Worm (Caenorhabditis elegans) whole organism, L2 larva: Measurements from ENCODE around the gene E02H9.6.
A peak's percentile ranks its signal among the peaks of the same experiment; 100 is the strongest.
"Not testable (repeated sequence)": the region's sequence is repeated elsewhere in the genome, so short reads cannot be mapped to it uniquely, and the experiment has no call there.

Source experiments
- C34F6.9 ChIP-seq: fragments of 150-350 bp; optimal IDR thresholded peaks from 2 replicates; lab custom pipeline; 2014; ENCODE audit warnings: missing biosample characterization, missing genetic modification characterization
- R02D3.7 ChIP-seq: fragments of 150-350 bp; optimal IDR thresholded peaks from 2 replicates; lab custom pipeline; 2014; ENCODE audit warnings: missing biosample characterization, missing genetic modification characterization
- alr-1 ChIP-seq: fragments of 150-350 bp; optimal IDR thresholded peaks from 2 replicates; lab custom pipeline; 2014; ENCODE audit warnings: missing biosample characterization, missing genetic modification characterization
- ama-1 ChIP-seq: fragments of 150-350 bp; optimal IDR thresholded peaks from 2 replicates; lab custom pipeline; 2018; ENCODE audit warnings: inconsistent platforms
- ceh-16 ChIP-seq: fragments of 150-350 bp; optimal IDR thresholded peaks from 2 replicates; lab custom pipeline; 2014; ENCODE audit warnings: missing biosample characterization, missing genetic modification characterization
- ceh-82 ChIP-seq: fragments of 150-350 bp; optimal IDR thresholded peaks from 2 replicates; lab custom pipeline; 2014; ENCODE audit warnings: missing biosample characterization, missing genetic modification characterization
- egl-27 ChIP-seq: sonication (generic microtip); optimal IDR thresholded peaks from 3 replicates; lab custom pipeline; 2017; ENCODE audit warnings: missing biosample characterization, missing genetic modification reagents, missing genetic modification characterization
- elt-3 ChIP-seq: sonication (generic microtip); optimal IDR thresholded peaks from 2 replicates; lab custom pipeline; 2017; ENCODE audit warnings: missing biosample characterization, missing genetic modification characterization
- fos-1 ChIP-seq: fragments of 150-350 bp; optimal IDR thresholded peaks from 2 replicates; lab custom pipeline; 2014; ENCODE audit warnings: missing biosample characterization, missing genetic modification characterization
- lin-11 ChIP-seq: fragments of 150-350 bp; sonication (generic microtip); optimal IDR thresholded peaks from 2 replicates; lab custom pipeline; 2014; ENCODE audit warnings: missing biosample characterization, missing genetic modification characterization, inconsistent platforms, mixed read lengths
- lin-39 ChIP-seq: fragments of 150-350 bp; optimal IDR thresholded peaks from 2 replicates; lab custom pipeline; 2014; ENCODE audit warnings: missing biosample characterization, missing genetic modification reagents, missing genetic modification characterization
- lsy-2 ChIP-seq, 2 experiments: fragments of 150-350 bp in 1 of 2; sonication (generic microtip) in 1 of 2; optimal IDR thresholded peaks; 2 replicates each; lab custom pipeline; 2014 to 2017; ENCODE audit warnings: missing biosample characterization in 2 of 2, missing genetic modification characterization in 2 of 2
- mab-5 ChIP-seq: fragments of 150-350 bp; optimal IDR thresholded peaks from 2 replicates; lab custom pipeline; 2014; ENCODE audit warnings: missing biosample characterization, missing genetic modification characterization
- mdl-1 ChIP-seq, 2 experiments: fragments of 150-350 bp in 1 of 2; sonication (generic microtip) in 1 of 2; optimal IDR thresholded peaks; 2 replicates each; lab custom pipeline; 2017; ENCODE audit warnings: missing biosample characterization in 2 of 2, missing genetic modification characterization in 2 of 2
- nhr-21 ChIP-seq: fragments of 150-350 bp; optimal IDR thresholded peaks from 2 replicates; lab custom pipeline; 2014; ENCODE audit warnings: missing biosample characterization, missing genetic modification characterization
- nhr-237 ChIP-seq: fragments of 150-350 bp; optimal IDR thresholded peaks from 2 replicates; lab custom pipeline; 2014; ENCODE audit warnings: missing biosample characterization, missing genetic modification characterization
- nhr-77 ChIP-seq: fragments of 150-350 bp; optimal IDR thresholded peaks from 2 replicates; lab custom pipeline; 2014; ENCODE audit warnings: missing biosample characterization, missing genetic modification characterization
- skn-1 ChIP-seq: sonication (generic microtip); optimal IDR thresholded peaks from 2 replicates; lab custom pipeline; 2017; ENCODE audit warnings: missing biosample characterization, missing genetic modification characterization
- sma-9 ChIP-seq, 2 experiments: fragments of 150-350 bp in 1 of 2; sonication (generic microtip) in 1 of 2; optimal IDR thresholded peaks; 2 replicates each; lab custom pipeline; 2014 to 2016; ENCODE audit warnings: missing genetic modification characterization in 2 of 2, mild to moderate bottlenecking in 1 of 2, missing biosample characterization in 1 of 2, missing compliant biosample characterization in 1 of 2, missing genetic modification reagents in 1 of 2, moderate library complexity in 1 of 2
- unc-39 ChIP-seq: fragments of 150-350 bp; optimal IDR thresholded peaks from 2 replicates; lab custom pipeline; 2014; ENCODE audit warnings: missing biosample characterization, missing genetic modification characterization
- unc-55 ChIP-seq: fragments of 150-350 bp; sonication (generic microtip); optimal IDR thresholded peaks from 3 replicates; lab custom pipeline; 2014; ENCODE audit warnings: missing biosample characterization, missing genetic modification reagents, missing genetic modification characterization
- unc-62 ChIP-seq: fragments of 150-350 bp; optimal IDR thresholded peaks from 2 replicates; lab custom pipeline; 2014; ENCODE audit warnings: missing biosample characterization, missing genetic modification reagents, missing genetic modification characterization
- ztf-11 ChIP-seq: sonication (generic microtip); optimal IDR thresholded peaks from 2 replicates; lab custom pipeline; 2017; ENCODE audit warnings: missing biosample characterization, missing genetic modification characterization

Gene E02H9.6

ce11 chrIII:2423638-2424037 lies 12.3 kb upstream of the E02H9.6 start:
- TF ChIP-seq unc-62 (GFP tag; lab: Kevin White, UChicago), result no peak

- TF ChIP-seq ceh-16 (tag; lab: Kevin White, UChicago) (no peak), skn-1 (tag; lab: Kevin White, UChicago) (no peak), lin-39 (tag; lab: Kevin White, UChicago) (no peak), sma-9 (GFP tag; optimal IDR thresholded peaks at IDR 0.05; lab: Kevin White, UChicago) (no peak), sma-9 (tag; optimal IDR thresholded peaks at IDR 0.05; lab: Kevin White, UChicago) (no peak), alr-1 (tag; lab: Kevin White, UChicago) (no peak)
Measured at ce11 chrIII:2424783-2425329, 11.0 kb upstream of the E02H9.6 start.

ce11 chrIII:2426122-2426521 lies 9.8 kb upstream of the E02H9.6 start, which contains the start of gene W04B5.8:
TSS of gene W04B5.8 (plus strand) at chrIII:2426316.
- TF ChIP-seq lsy-2 (tag; optimal IDR thresholded peaks at IDR 0.05; lab: Kevin White, UChicago) (peak in 1 of 2 experiments; percentile 20), unc-55 (GFP tag; lab: Kevin White, UChicago) (peak; percentile 64), C34F6.9 (tag; lab: Kevin White, UChicago) (peak; percentile 34), ama-1 (no peak)

ce11 chrIII:2432925-2433324 lies 3.0 kb upstream of the E02H9.6 start:
- TF ChIP-seq mab-5 (no peak), egl-27 (tag; lab: Kevin White, UChicago) (no peak), elt-3 (tag; lab: Kevin White, UChicago) (no peak), unc-62 (GFP tag; lab: Kevin White, UChicago) (no peak), lsy-2 (tag; optimal IDR thresholded peaks at IDR 0.05; lab: Kevin White, UChicago) (peak in 1 of 2 experiments; percentile 6), skn-1 (tag; lab: Kevin White, UChicago) (no peak), C34F6.9 (tag; lab: Kevin White, UChicago) (no peak), unc-55 (GFP tag; lab: Kevin White, UChicago) (peak; percentile 18), ceh-82 (no peak), lin-11 (tag; lab: Kevin White, UChicago) (no peak)

ce11 chrIII:2435373-2435772 lies 532 bp upstream of the E02H9.6 start, which contains the start of gene W04B5.6:
TSS of gene W04B5.6 (minus strand) at chrIII:2435473.
- not testable (repeated sequence) for TF ChIP-seq skn-1, R02D3.7, ztf-11 (tag; lab: Kevin White, UChicago)

ce11 chrIII:2438543-2438942 lies 2.6 kb downstream of the E02H9.6 start, which contains the start of gene E02H9.13:
TSS of gene E02H9.13 (minus strand) at chrIII:2438741.
- TF ChIP-seq unc-55 (GFP tag; lab: Kevin White, UChicago) (peak; percentile 81), C34F6.9 (tag; lab: Kevin White, UChicago) (peak; percentile 16), nhr-237 (tag; lab: Kevin White, UChicago) (no peak)
- TF ChIP-seq, all 48 proteins: peak for 2

- TF ChIP-seq unc-39 (no peak), unc-62 (GFP tag; lab: Kevin White, UChicago) (no peak), mab-5 (no peak), lin-39 (tag; lab: Kevin White, UChicago) (no peak)
- TF ChIP-seq, all 48 proteins: peak for 0
Measured at ce11 chrIII:2445574-2446259, 9.8 kb downstream of the E02H9.6 start, which contains the start of the genes E02H9.7 and klo-2. TSS of gene E02H9.7 (minus strand) at chrIII:2445674. TSS of gene klo-2 (plus strand) at chrIII:2446209.

ce11 chrIII:2454757-2455306 lies 18.9 kb downstream of the E02H9.6 start, which contains the start of gene nhr-121:
TSS of gene nhr-121 (minus strand) at chrIII:2454807.
- TF ChIP-seq nhr-77 (no peak), nhr-21 (tag; lab: Kevin White, UChicago) (no peak), fos-1 (tag; lab: Kevin White, UChicago) (peak; percentile 44), unc-55 (GFP tag; lab: Kevin White, UChicago) (no peak), mdl-1 (tag; optimal IDR thresholded peaks at IDR 0.05; lab: Kevin White, UChicago) (no peak)
